Fruit fly (Drosophila melanogaster) whole organism, embryonic: ENCODE results near the gene Hr38.

Experiments
- Abd-B ChIP-seq: fragments of 200-800 bp; sonication (Bioruptor generic); optimal IDR thresholded peaks from 2 replicates; lab custom pipeline; 2018; ENCODE audit warnings: missing biosample characterization, mild to moderate bottlenecking, missing genetic modification characterization, moderate library complexity
- Blimp-1 ChIP-seq: fragments of 200-800 bp; sonication (Bioruptor generic); optimal IDR thresholded peaks from 3 replicates; lab custom pipeline; 2018; ENCODE audit warnings: missing biosample characterization, missing genetic modification characterization, mild to moderate bottlenecking, moderate library complexity, missing genetic modification reagents
- CG11247 ChIP-seq: fragments of 200-800 bp; sonication (Bioruptor generic); IDR thresholded peaks from 2 replicates; pipeline ENCODE4 v1.3.6; 2022; ENCODE audit warnings: missing biosample characterization, missing genetic modification characterization
- CG12104 ChIP-seq: fragments of 200-800 bp; sonication (Bioruptor generic); optimal IDR thresholded peaks from 3 replicates; lab custom pipeline; 2016; ENCODE audit warnings: missing biosample characterization, missing genetic modification characterization
- CG15073 ChIP-seq: fragments of 200-800 bp; sonication (Bioruptor generic); optimal IDR thresholded peaks from 2 replicates; lab custom pipeline; 2016; ENCODE audit warnings: missing biosample characterization, missing genetic modification characterization
- CG1529 ChIP-seq: fragments of 200-800 bp; sonication (Bioruptor generic); optimal IDR thresholded peaks from 3 replicates; lab custom pipeline; 2018; ENCODE audit warnings: missing biosample characterization, missing genetic modification characterization
- CG1603 ChIP-seq: fragments of 200-800 bp; sonication (Bioruptor generic); optimal IDR thresholded peaks from 2 replicates; lab custom pipeline; 2019; ENCODE audit warnings: missing biosample characterization, mild to moderate bottlenecking, missing genetic modification characterization, moderate library complexity
- CG17359 ChIP-seq: fragments of 200-800 bp; sonication (Bioruptor generic); optimal IDR thresholded peaks from 3 replicates; lab custom pipeline; 2018; ENCODE audit warnings: missing biosample characterization, mild to moderate bottlenecking, missing genetic modification characterization, moderate library complexity
- CG18011 ChIP-seq: fragments of 200-800 bp; sonication (Bioruptor generic); optimal IDR thresholded peaks from 2 replicates; lab custom pipeline; 2017; ENCODE audit warnings: missing biosample characterization, missing genetic modification characterization, mild to moderate bottlenecking, moderate library complexity, missing genotype
- CG34224 ChIP-seq: fragments of 200-800 bp; sonication (Bioruptor generic); IDR thresholded peaks from 3 replicates; pipeline ENCODE4 v1.3.6; 2022; ENCODE audit warnings: missing biosample characterization, missing genetic modification characterization; ENCODE audit not compliant: partially characterized antibody
- CG3847 ChIP-seq: fragments of 200-800 bp; sonication (Bioruptor generic); IDR thresholded peaks from 2 replicates; pipeline ENCODE4 v1.3.6; 2022; ENCODE audit warnings: missing biosample characterization, missing genetic modification characterization
- CG4424 ChIP-seq: fragments of 200-800 bp; sonication (Bioruptor generic); optimal IDR thresholded peaks from 3 replicates; lab custom pipeline; 2016; ENCODE audit warnings: missing biosample characterization, missing genetic modification characterization
- CG6175 ChIP-seq: fragments of 200-800 bp; sonication (Bioruptor generic); IDR thresholded peaks from 3 replicates; pipeline ENCODE4 v1.3.6; 2022; ENCODE audit warnings: missing biosample characterization, missing genetic modification characterization
- CG6813 ChIP-seq: fragments of 200-800 bp; sonication (Bioruptor generic); optimal IDR thresholded peaks from 2 replicates; lab custom pipeline; 2017; ENCODE audit warnings: missing biosample characterization, missing genetic modification characterization, mild to moderate bottlenecking, moderate library complexity, missing genetic modification reagents
- CG7928 ChIP-seq: fragments of 200-800 bp; sonication (Bioruptor generic); optimal IDR thresholded peaks from 2 replicates; lab custom pipeline; 2017; ENCODE audit warnings: missing biosample characterization, mild to moderate bottlenecking, missing genetic modification characterization
- CG7963 ChIP-seq: fragments of 200-800 bp; sonication (Bioruptor generic); IDR thresholded peaks from 3 replicates; pipeline ENCODE4 v1.3.6; 2022; ENCODE audit warnings: missing biosample characterization, missing genetic modification characterization; ENCODE audit not compliant: partially characterized antibody
- CG8765 ChIP-seq: fragments of 200-800 bp; sonication (Bioruptor generic); IDR thresholded peaks from 2 replicates; pipeline ENCODE4 v1.3.6; 2022; ENCODE audit warnings: missing biosample characterization, missing genetic modification characterization
- CG9817 ChIP-seq: fragments of 200-800 bp; sonication (Bioruptor generic); optimal IDR thresholded peaks from 2 replicates; lab custom pipeline; 2018; ENCODE audit warnings: missing biosample characterization, mild to moderate bottlenecking, missing genetic modification characterization, moderate library complexity
- CG9876 ChIP-seq: fragments of 200-800 bp; sonication (Bioruptor generic); optimal IDR thresholded peaks from 2 replicates; lab custom pipeline; 2016; ENCODE audit warnings: missing biosample characterization, missing genetic modification characterization
- Dll ChIP-seq: fragments of 200-800 bp; sonication (Bioruptor generic); IDR thresholded peaks from 4 replicates; pipeline ENCODE4 v1.3.6; 2022; ENCODE audit warnings: missing biosample characterization, missing genetic modification characterization; ENCODE audit not compliant: partially characterized antibody
- Dp ChIP-seq: fragments of 200-800 bp; sonication (Bioruptor generic); optimal IDR thresholded peaks from 2 replicates; lab custom pipeline; 2018; ENCODE audit warnings: missing biosample characterization, mild to moderate bottlenecking, missing genetic modification characterization, moderate library complexity
- Elba2 ChIP-seq: fragments of 200-800 bp; sonication (Bioruptor generic); optimal IDR thresholded peaks from 3 replicates; lab custom pipeline; 2016; ENCODE audit warnings: missing biosample characterization, missing genetic modification characterization
- Ets97D ChIP-seq: fragments of 200-800 bp; sonication (Bioruptor generic); optimal IDR thresholded peaks from 3 replicates; lab custom pipeline; 2016; ENCODE audit warnings: missing biosample characterization, missing genetic modification characterization
- Hr39 ChIP-seq: fragments of >200 bp; optimal IDR thresholded peaks from 2 replicates; lab custom pipeline; 2017
- Hr78 ChIP-seq, 2 experiments: fragments of 200-800 bp in 1 of 2; fragments of >200 bp in 1 of 2; sonication (Bioruptor generic) in 1 of 2; optimal IDR thresholded peaks; 2 replicates each; lab custom pipeline; 2017 to 2019; ENCODE audit warnings: missing biosample characterization in 2 of 2, missing genetic modification characterization in 2 of 2, mild to moderate bottlenecking in 1 of 2, moderate library complexity in 1 of 2
- Hsf ChIP-seq: fragments of 200-800 bp; sonication (Bioruptor generic); optimal IDR thresholded peaks from 3 replicates; lab custom pipeline; 2016; ENCODE audit warnings: missing biosample characterization, missing genetic modification characterization
- Kr ChIP-seq: fragments of 200-800 bp; sonication (Bioruptor generic); optimal IDR thresholded peaks from 2 replicates; lab custom pipeline; 2017; ENCODE audit warnings: missing biosample characterization, mild to moderate bottlenecking, missing genetic modification characterization
- Lpt ChIP-seq: fragments of >200 bp; optimal IDR thresholded peaks from 2 replicates; lab custom pipeline; 2018; ENCODE audit warnings: missing biosample characterization, missing genetic modification characterization
- Ptx1 ChIP-seq: fragments of 200-800 bp; sonication (Bioruptor generic); IDR thresholded peaks from 2 replicates; pipeline ENCODE4 v1.3.6; 2022; ENCODE audit warnings: missing biosample characterization, missing genetic modification characterization
- Stat92E ChIP-seq, 3 experiments: fragments of >200 bp in 2 of 3; fragments of 200-800 bp in 1 of 3; sonication (Bioruptor generic) in 1 of 3; optimal IDR thresholded peaks; 2 replicates each; lab custom pipeline; 2017 to 2019; ENCODE audit warnings: missing biosample characterization in 3 of 3, missing genetic modification characterization in 3 of 3, mild to moderate bottlenecking in 1 of 3, moderate library complexity in 1 of 3
- ac ChIP-seq: fragments of 200-800 bp; sonication (Bioruptor generic); optimal IDR thresholded peaks from 3 replicates; lab custom pipeline; 2017; ENCODE audit warnings: missing biosample characterization, mild to moderate bottlenecking, missing genetic modification characterization
- bbx ChIP-seq: fragments of 200-800 bp; sonication (Bioruptor generic); IDR thresholded peaks from 2 replicates; pipeline ENCODE4 v1.3.6; 2022; ENCODE audit warnings: missing biosample characterization, missing genetic modification characterization; ENCODE audit not compliant: partially characterized antibody
- bowl ChIP-seq: fragments of 200-800 bp; sonication (Bioruptor generic); IDR thresholded peaks from 2 replicates; pipeline ENCODE4 v1.3.6; 2022; ENCODE audit warnings: missing biosample characterization, missing genetic modification characterization
- bsh ChIP-seq, 2 experiments: fragments of 200-800 bp; sonication (Bioruptor generic); optimal IDR thresholded peaks; 2 replicates each; lab custom pipeline; 2017 to 2018; ENCODE audit warnings: mild to moderate bottlenecking in 2 of 2, missing biosample characterization in 2 of 2, missing genetic modification characterization in 2 of 2, moderate library complexity in 1 of 2
- caup ChIP-seq: fragments of 200-800 bp; sonication (Bioruptor generic); optimal IDR thresholded peaks from 3 replicates; lab custom pipeline; 2017; ENCODE audit warnings: missing biosample characterization, mild to moderate bottlenecking, missing genetic modification characterization, moderate library complexity; ENCODE audit not compliant: severe bottlenecking
- esg ChIP-seq: fragments of 200-800 bp; sonication (Bioruptor generic); conservative IDR thresholded peaks from 2 replicates; pipeline ENCODE4 v1.3.6; 2022; ENCODE audit warnings: missing biosample characterization, missing genetic modification characterization
- hkb ChIP-seq, 2 experiments: fragments of 200-800 bp in 1 of 2; fragments of >200 bp in 1 of 2; sonication (Bioruptor generic) in 1 of 2; IDR thresholded peaks in 1 of 2; optimal IDR thresholded peaks in 1 of 2; 2 replicates each; pipeline versions ENCODE4 v1.3.6 to Lab custom; 2017 to 2022; ENCODE audit warnings: missing biosample characterization in 1 of 2, missing genetic modification characterization in 1 of 2
- lab ChIP-seq: fragments of 200-800 bp; sonication (Bioruptor generic); optimal IDR thresholded peaks from 3 replicates; lab custom pipeline; 2017; ENCODE audit warnings: missing biosample characterization, missing genetic modification characterization, mild to moderate bottlenecking, moderate library complexity, missing genetic modification reagents
- pros ChIP-seq: fragments of 200-800 bp; sonication (Bioruptor generic); optimal IDR thresholded peaks from 3 replicates; lab custom pipeline; 2019; ENCODE audit warnings: missing biosample characterization, mild to moderate bottlenecking, missing genetic modification characterization, moderate library complexity
- pzg ChIP-seq: fragments of 200-800 bp; sonication (Bioruptor generic); optimal IDR thresholded peaks from 3 replicates; lab custom pipeline; 2018; ENCODE audit warnings: missing biosample characterization, mild to moderate bottlenecking, missing genetic modification characterization, moderate library complexity
- schlank ChIP-seq: fragments of 200-800 bp; sonication (Bioruptor generic); optimal IDR thresholded peaks from 2 replicates; lab custom pipeline; 2018; ENCODE audit warnings: missing biosample characterization, mild to moderate bottlenecking, missing genetic modification characterization
- sd ChIP-seq: fragments of 200-800 bp; sonication (Bioruptor generic); optimal IDR thresholded peaks from 3 replicates; lab custom pipeline; 2018; ENCODE audit warnings: missing biosample characterization, mild to moderate bottlenecking, missing genetic modification characterization, moderate library complexity
- sob ChIP-seq: fragments of 200-800 bp; sonication (Bioruptor generic); IDR thresholded peaks from 2 replicates; pipeline ENCODE4 v1.3.6; 2022; ENCODE audit warnings: missing biosample characterization, missing genetic modification characterization
- ssp ChIP-seq: fragments of 200-800 bp; sonication (Bioruptor generic); IDR thresholded peaks from 2 replicates; pipeline ENCODE4 v1.3.6; 2022; ENCODE audit warnings: missing biosample characterization, missing genetic modification characterization
- stwl ChIP-seq: fragments of 200-800 bp; sonication (Bioruptor generic); optimal IDR thresholded peaks from 3 replicates; lab custom pipeline; 2018; ENCODE audit warnings: missing biosample characterization, mild to moderate bottlenecking, missing genetic modification characterization, moderate library complexity
- tup ChIP-seq: fragments of 200-800 bp; sonication (Bioruptor generic); optimal IDR thresholded peaks from 2 replicates; lab custom pipeline; 2016; ENCODE audit warnings: missing biosample characterization, mild to moderate bottlenecking, missing genetic modification characterization, moderate library complexity
- unc-4 ChIP-seq: fragments of 200-800 bp; sonication (Bioruptor generic); IDR thresholded peaks from 2 replicates; pipeline ENCODE4 v1.3.6; 2022; ENCODE audit warnings: missing biosample characterization, missing genetic modification characterization; ENCODE audit not compliant: partially characterized antibody
- vvl ChIP-seq: fragments of 200-800 bp; sonication (Bioruptor generic); IDR thresholded peaks from 2 replicates; pipeline ENCODE4 v1.3.6; 2022; ENCODE audit warnings: missing biosample characterization, missing genetic modification characterization
- yki ChIP-seq: fragments of >200 bp; optimal IDR thresholded peaks from 3 replicates; lab custom pipeline; 2018

Hr38 gene

dm6 chr2L:20638413-20638812 lies 76.0 kb downstream of the Hr38 start (continued):
- no peak for TF ChIP-seq CG6813 (GFP tag; lab: Kevin White, UChicago)
- no peak for TF ChIP-seq tup
- peak in 1 of 3 experiments; percentile 36 for TF ChIP-seq Stat92E (GFP tag; optimal IDR thresholded peaks at IDR 0.05; lab: Kevin White, UChicago)
- TF ChIP-seq unc-4 (GFP tag; lab: Robert Waterston, UW), result peak; percentile 32; the same call in 1 of the 2 replicates
- no peak for TF ChIP-seq sob (GFP tag; lab: Robert Waterston, UW)
- TF ChIP-seq Abd-B (GFP tag; lab: Kevin White, UChicago), result peak; percentile 54
- no peak for TF ChIP-seq CG4424 (GFP tag; lab: Kevin White, UChicago)
- no peak for TF ChIP-seq Ptx1
- peak; percentile 95 for TF ChIP-seq stwl (tag; lab: Kevin White, UChicago)
- no peak for TF ChIP-seq Blimp-1
- TF ChIP-seq CG3847, result peak; percentile 72
- no peak for TF ChIP-seq bowl
- TF ChIP-seq bbx (GFP tag; lab: Robert Waterston, UW), result peak; percentile 49
- TF ChIP-seq CG18011 (GFP tag; lab: Kevin White, UChicago), result no peak
- TF ChIP-seq Elba2, result peak; percentile 83
- peak; percentile 66 for TF ChIP-seq Ets97D (GFP tag; lab: Kevin White, UChicago)
- TF ChIP-seq Dll, result 0 out of 4 replicates have a peak, but pooled peaks have one; percentile 38
- TF ChIP-seq pros (GFP tag; lab: Kevin White, UChicago), result peak; percentile 24
- peak; percentile 87 for TF ChIP-seq ac (GFP tag; lab: Kevin White, UChicago)
- TF ChIP-seq Kr (GFP tag; lab: Kevin White, UChicago), result no peak
- no peak for TF ChIP-seq hkb (optimal IDR thresholded peaks at IDR 0.05; lab: Kevin White, UChicago)
- no peak for TF ChIP-seq hkb (GFP tag; IDR thresholded peaks at IDR 0.05; lab: Robert Waterston, UW)
- no peak for TF ChIP-seq Hsf (GFP tag; lab: Kevin White, UChicago)
- no peak for TF ChIP-seq CG6175 (GFP tag; lab: Robert Waterston, UW)
- no peak for TF ChIP-seq schlank
- TF ChIP-seq lab (GFP tag; lab: Kevin White, UChicago), result no peak
- TF ChIP-seq caup (GFP tag; lab: Kevin White, UChicago), result no peak
- TF ChIP-seq Lpt (GFP tag; lab: Kevin White, UChicago), result no peak
- TF ChIP-seq bsh (GFP tag; optimal IDR thresholded peaks at IDR 0.05; lab: Kevin White, UChicago), result no peak
- no peak for TF ChIP-seq CG9876 (GFP tag; lab: Kevin White, UChicago)
- no peak for TF ChIP-seq CG9817 (tag; lab: Kevin White, UChicago)
- TF ChIP-seq yki, result peak; percentile 53
- no peak for TF ChIP-seq CG1529 (GFP tag; lab: Kevin White, UChicago)
- TF ChIP-seq pzg (GFP tag; lab: Kevin White, UChicago), result peak; percentile 85
- no peak for TF ChIP-seq ssp (GFP tag; lab: Robert Waterston, UW)
- no peak for TF ChIP-seq CG12104 (GFP tag; lab: Kevin White, UChicago)
- peak; percentile 41; the same call in 1 of the 3 replicates for TF ChIP-seq CG7963
- peak; percentile 45; the same call in 1 of the 3 replicates for TF ChIP-seq CG34224 (GFP tag; lab: Robert Waterston, UW)
- no peak for TF ChIP-seq Hr78 (GFP tag; optimal IDR thresholded peaks at IDR 0.05; lab: Kevin White, UChicago)
- peak; percentile 55 for TF ChIP-seq esg (GFP tag; lab: Robert Waterston, UW)
- TF ChIP-seq CG7928 (GFP tag; lab: Kevin White, UChicago), result no peak
- TF ChIP-seq CG17359 (tag; lab: Kevin White, UChicago), result no peak
- TF ChIP-seq vvl (GFP tag; lab: Robert Waterston, UW), result peak; percentile 49
- TF ChIP-seq CG15073, result no peak
- no peak for TF ChIP-seq Hr39 (lab: Kevin White, UChicago)
- no peak for TF ChIP-seq sd (tag; lab: Kevin White, UChicago)
- TF ChIP-seq Dp (GFP tag; lab: Kevin White, UChicago), result peak; percentile 96
- no peak for TF ChIP-seq CG8765 (GFP tag; lab: Robert Waterston, UW)
- no peak for TF ChIP-seq CG11247
- peak; percentile 66 for TF ChIP-seq CG1603 (tag; lab: Kevin White, UChicago)
